Fruit fly (Drosophila melanogaster) whole organism, embryonic: Measurements from ENCODE around the gene fusl.

Experiments
- CG10431 ChIP-seq: fragments of 200-800 bp; sonication (Bioruptor generic); optimal IDR thresholded peaks from 3 replicates; lab custom pipeline; 2018; ENCODE audit warnings: missing biosample characterization, mild to moderate bottlenecking, missing genetic modification characterization
- CG10565 ChIP-seq: fragments of 200-800 bp; sonication (Bioruptor generic); optimal IDR thresholded peaks from 3 replicates; lab custom pipeline; 2016; ENCODE audit warnings: missing biosample characterization, mild to moderate bottlenecking, missing genetic modification characterization
- CG10654 ChIP-seq: fragments of 200-800 bp; sonication (Bioruptor generic); optimal IDR thresholded peaks from 2 replicates; lab custom pipeline; 2016; ENCODE audit warnings: missing biosample characterization, missing genetic modification characterization
- CG12659 ChIP-seq: fragments of 200-800 bp; sonication (Bioruptor generic); optimal IDR thresholded peaks from 3 replicates; lab custom pipeline; 2017; ENCODE audit warnings: mild to moderate bottlenecking, missing biosample characterization, missing genetic modification reagents, missing genetic modification characterization
- CG14710 ChIP-seq: fragments of 200-800 bp; sonication (Bioruptor generic); optimal IDR thresholded peaks from 3 replicates; lab custom pipeline; 2019; ENCODE audit warnings: missing biosample characterization, mild to moderate bottlenecking, missing genetic modification characterization, moderate library complexity
- CG15479 ChIP-seq: fragments of 200-800 bp; sonication (Bioruptor generic); optimal IDR thresholded peaks from 3 replicates; lab custom pipeline; 2019; ENCODE audit warnings: missing biosample characterization, mild to moderate bottlenecking, missing genetic modification characterization, moderate library complexity
- CG17361 ChIP-seq: fragments of 200-800 bp; sonication (Bioruptor generic); IDR thresholded peaks from 3 replicates; pipeline ENCODE4 v1.3.6; 2022; ENCODE audit warnings: missing biosample characterization, missing genetic modification characterization
- CG17802 ChIP-seq: fragments of 200-800 bp; sonication (Bioruptor generic); optimal IDR thresholded peaks from 2 replicates; lab custom pipeline; 2018; ENCODE audit warnings: missing biosample characterization, mild to moderate bottlenecking, missing genetic modification characterization, moderate library complexity
- CG1792 ChIP-seq: fragments of 200-800 bp; sonication (Bioruptor generic); optimal IDR thresholded peaks from 2 replicates; lab custom pipeline; 2016; ENCODE audit warnings: missing biosample characterization, missing genetic modification characterization
- CG18476 ChIP-seq: fragments of 200-800 bp; sonication (Bioruptor generic); optimal IDR thresholded peaks from 2 replicates; lab custom pipeline; 2016; ENCODE audit warnings: missing biosample characterization, mild to moderate bottlenecking, missing genetic modification characterization
- CG18764 ChIP-seq: fragments of 200-800 bp; sonication (Bioruptor generic); optimal IDR thresholded peaks from 3 replicates; lab custom pipeline; 2016; ENCODE audit warnings: missing biosample characterization, missing genetic modification characterization
- CG34376 ChIP-seq: fragments of 200-800 bp; sonication (Bioruptor generic); optimal IDR thresholded peaks from 2 replicates; lab custom pipeline; 2018; ENCODE audit warnings: missing biosample characterization, mild to moderate bottlenecking, missing genetic modification characterization
- CG3838 ChIP-seq: fragments of 200-800 bp; sonication (Bioruptor generic); optimal IDR thresholded peaks from 3 replicates; lab custom pipeline; 2016; ENCODE audit warnings: missing biosample characterization, missing genetic modification characterization
- CG4360 ChIP-seq: fragments of 200-800 bp; sonication (Bioruptor generic); IDR thresholded peaks from 2 replicates; pipeline ENCODE4 v1.3.6; 2022; ENCODE audit warnings: missing biosample characterization, missing genetic modification characterization
- CG6689 ChIP-seq: fragments of 200-800 bp; sonication (Bioruptor generic); IDR thresholded peaks from 2 replicates; pipeline ENCODE4 v1.3.6; 2022; ENCODE audit warnings: missing biosample characterization, missing genetic modification characterization
- CG6813 ChIP-seq: fragments of 200-800 bp; sonication (Bioruptor generic); optimal IDR thresholded peaks from 2 replicates; lab custom pipeline; 2017; ENCODE audit warnings: missing biosample characterization, missing genetic modification characterization, mild to moderate bottlenecking, moderate library complexity, missing genetic modification reagents
- CG8944 ChIP-seq: fragments of 200-800 bp; sonication (Bioruptor generic); optimal IDR thresholded peaks from 3 replicates; lab custom pipeline; 2016; ENCODE audit warnings: missing biosample characterization, missing genetic modification characterization
- Dbx ChIP-seq: fragments of 200-800 bp; sonication (Bioruptor generic); IDR thresholded peaks from 3 replicates; pipeline ENCODE4 v1.3.6; 2022; ENCODE audit warnings: missing biosample characterization, missing genetic modification characterization
- Dek ChIP-seq: fragments of 200-800 bp; sonication (Bioruptor generic); optimal IDR thresholded peaks from 3 replicates; lab custom pipeline; 2019; ENCODE audit warnings: missing biosample characterization, mild to moderate bottlenecking, missing genetic modification characterization, moderate library complexity
- Fer2 ChIP-seq: fragments of 200-800 bp; sonication (Bioruptor generic); optimal IDR thresholded peaks from 2 replicates; lab custom pipeline; 2018; ENCODE audit warnings: missing biosample characterization, mild to moderate bottlenecking, missing genetic modification characterization, moderate library complexity
- GATAe ChIP-seq: fragments of 200-800 bp; sonication (Bioruptor generic); conservative IDR thresholded peaks from 2 replicates; pipeline ENCODE4 v1.3.6; 2022; ENCODE audit warnings: missing biosample characterization, missing genetic modification characterization
- Max ChIP-seq: fragments of 200-800 bp; sonication (Bioruptor generic); optimal IDR thresholded peaks from 2 replicates; lab custom pipeline; 2016; ENCODE audit warnings: missing biosample characterization, mild to moderate bottlenecking, missing genetic modification characterization
- Mes4 ChIP-seq: fragments of 200-800 bp; sonication (Bioruptor generic); optimal IDR thresholded peaks from 2 replicates; lab custom pipeline; 2016; ENCODE audit warnings: missing biosample characterization, missing genetic modification characterization
- Mrtf ChIP-seq: fragments of 200-800 bp; sonication (Bioruptor generic); IDR thresholded peaks from 3 replicates; pipeline ENCODE4 v1.3.6; 2022; ENCODE audit warnings: missing biosample characterization, missing genetic modification characterization
- Neu2 ChIP-seq: fragments of 200-800 bp; sonication (Bioruptor generic); optimal IDR thresholded peaks from 3 replicates; lab custom pipeline; 2016; ENCODE audit warnings: missing biosample characterization, missing genetic modification characterization, borderline replicate concordance
- Scr ChIP-seq: fragments of 200-800 bp; sonication (Bioruptor generic); IDR thresholded peaks from 2 replicates; pipeline ENCODE4 v1.3.6; 2022; ENCODE audit warnings: missing biosample characterization, missing genetic modification characterization; ENCODE audit not compliant: partially characterized antibody
- al ChIP-seq: fragments of 200-800 bp; sonication (Bioruptor generic); IDR thresholded peaks from 2 replicates; pipeline ENCODE4 v1.3.6; 2022; ENCODE audit warnings: missing biosample characterization, missing genetic modification characterization
- amos ChIP-seq: fragments of 200-800 bp; sonication (Bioruptor generic); IDR thresholded peaks from 2 replicates; pipeline ENCODE4 v1.3.6; 2022; ENCODE audit warnings: missing biosample characterization, missing genetic modification characterization; ENCODE audit not compliant: partially characterized antibody
- br ChIP-seq: fragments of >200 bp; optimal IDR thresholded peaks from 2 replicates; lab custom pipeline; 2017
- chif ChIP-seq, 2 experiments: fragments of 200-800 bp; sonication (Bioruptor generic); optimal IDR thresholded peaks; 3 replicates each; lab custom pipeline; 2016; ENCODE audit warnings: missing biosample characterization in 2 of 2, missing genetic modification characterization in 2 of 2
- chn ChIP-seq: fragments of 200-800 bp; sonication (Bioruptor generic); optimal IDR thresholded peaks from 2 replicates; lab custom pipeline; 2016; ENCODE audit warnings: missing biosample characterization, missing genetic modification characterization
- da ChIP-seq: fragments of 200-800 bp; sonication (Bioruptor generic); optimal IDR thresholded peaks from 2 replicates; lab custom pipeline; 2016; ENCODE audit warnings: missing biosample characterization, missing genetic modification characterization
- dan ChIP-seq: fragments of 200-800 bp; sonication (Bioruptor generic); IDR thresholded peaks from 2 replicates; pipeline ENCODE4 v1.3.6; 2022; ENCODE audit warnings: missing biosample characterization, missing genetic modification characterization
- gro ChIP-seq: fragments of 200-800 bp; sonication (Bioruptor generic); optimal IDR thresholded peaks from 2 replicates; lab custom pipeline; 2016; ENCODE audit warnings: missing biosample characterization, missing genetic modification characterization
- gsb ChIP-seq: fragments of 200-800 bp; sonication (Bioruptor generic); IDR thresholded peaks from 2 replicates; pipeline ENCODE4 v1.3.6; 2022; ENCODE audit warnings: missing biosample characterization, missing genetic modification characterization
- her ChIP-seq: fragments of 200-800 bp; sonication (Bioruptor generic); optimal IDR thresholded peaks from 2 replicates; lab custom pipeline; 2016; ENCODE audit warnings: missing biosample characterization, missing genetic modification characterization
- jing ChIP-seq: fragments of 200-800 bp; sonication (Bioruptor generic); optimal IDR thresholded peaks from 2 replicates; lab custom pipeline; 2018; ENCODE audit warnings: missing biosample characterization, mild to moderate bottlenecking, missing genetic modification characterization
- klu ChIP-seq: fragments of 200-800 bp; sonication (Bioruptor generic); IDR thresholded peaks from 2 replicates; pipeline ENCODE4 v1.3.6; 2022; ENCODE audit warnings: missing biosample characterization, missing genetic modification characterization
- lilli ChIP-seq: fragments of 200-800 bp; sonication (Bioruptor generic); optimal IDR thresholded peaks from 3 replicates; lab custom pipeline; 2016; ENCODE audit warnings: missing biosample characterization, missing genetic modification characterization
- maf-S ChIP-seq: fragments of 200-800 bp; sonication (Bioruptor generic); optimal IDR thresholded peaks from 2 replicates; lab custom pipeline; 2016; ENCODE audit warnings: missing biosample characterization, missing genetic modification characterization
- mld ChIP-seq: fragments of 200-800 bp; sonication (Bioruptor generic); IDR thresholded peaks from 3 replicates; pipeline ENCODE4 v1.3.6; 2022; ENCODE audit warnings: missing biosample characterization, missing genetic modification characterization; ENCODE audit not compliant: partially characterized antibody
- psq ChIP-seq: fragments of 200-800 bp; sonication (Bioruptor generic); optimal IDR thresholded peaks from 2 replicates; lab custom pipeline; 2017; ENCODE audit warnings: missing biosample characterization, missing genetic modification characterization
- salm ChIP-seq: fragments of 200-800 bp; sonication (Bioruptor generic); optimal IDR thresholded peaks from 2 replicates; lab custom pipeline; 2018; ENCODE audit warnings: missing biosample characterization, mild to moderate bottlenecking, missing genetic modification characterization
- schlank ChIP-seq: fragments of 200-800 bp; sonication (Bioruptor generic); optimal IDR thresholded peaks from 2 replicates; lab custom pipeline; 2018; ENCODE audit warnings: missing biosample characterization, mild to moderate bottlenecking, missing genetic modification characterization
- slbo ChIP-seq: fragments of 200-800 bp; sonication (Bioruptor generic); IDR thresholded peaks from 2 replicates; pipeline ENCODE4 v1.3.6; 2022; ENCODE audit warnings: missing biosample characterization, missing genetic modification characterization
- sqz ChIP-seq: fragments of 200-800 bp; sonication (Bioruptor generic); optimal IDR thresholded peaks from 3 replicates; lab custom pipeline; 2018; ENCODE audit warnings: missing biosample characterization, mild to moderate bottlenecking, missing genetic modification characterization
- stc ChIP-seq: fragments of 200-800 bp; sonication (Bioruptor generic); IDR thresholded peaks from 2 replicates; pipeline ENCODE4 v1.3.6; 2022; ENCODE audit warnings: missing biosample characterization, missing genetic modification characterization
- stwl ChIP-seq: fragments of 200-800 bp; sonication (Bioruptor generic); optimal IDR thresholded peaks from 3 replicates; lab custom pipeline; 2018; ENCODE audit warnings: missing biosample characterization, mild to moderate bottlenecking, missing genetic modification characterization, moderate library complexity
- tll ChIP-seq, 2 experiments: fragments of 200-800 bp in 1 of 2; fragments of >200 bp in 1 of 2; sonication (Bioruptor generic) in 1 of 2; optimal IDR thresholded peaks; 2 replicates each; lab custom pipeline; 2017 to 2019; ENCODE audit warnings: missing biosample characterization in 2 of 2, missing genetic modification characterization in 2 of 2, mild to moderate bottlenecking in 1 of 2, moderate library complexity in 1 of 2
- trh ChIP-seq: fragments of 200-800 bp; sonication (Bioruptor generic); optimal IDR thresholded peaks from 2 replicates; lab custom pipeline; 2016; ENCODE audit warnings: missing biosample characterization, missing genetic modification characterization
- zf30C ChIP-seq: fragments of 200-800 bp; sonication (Bioruptor generic); optimal IDR thresholded peaks from 3 replicates; lab custom pipeline; 2018; ENCODE audit warnings: missing biosample characterization, mild to moderate bottlenecking, missing genetic modification characterization

Gene fusl

DNA sequence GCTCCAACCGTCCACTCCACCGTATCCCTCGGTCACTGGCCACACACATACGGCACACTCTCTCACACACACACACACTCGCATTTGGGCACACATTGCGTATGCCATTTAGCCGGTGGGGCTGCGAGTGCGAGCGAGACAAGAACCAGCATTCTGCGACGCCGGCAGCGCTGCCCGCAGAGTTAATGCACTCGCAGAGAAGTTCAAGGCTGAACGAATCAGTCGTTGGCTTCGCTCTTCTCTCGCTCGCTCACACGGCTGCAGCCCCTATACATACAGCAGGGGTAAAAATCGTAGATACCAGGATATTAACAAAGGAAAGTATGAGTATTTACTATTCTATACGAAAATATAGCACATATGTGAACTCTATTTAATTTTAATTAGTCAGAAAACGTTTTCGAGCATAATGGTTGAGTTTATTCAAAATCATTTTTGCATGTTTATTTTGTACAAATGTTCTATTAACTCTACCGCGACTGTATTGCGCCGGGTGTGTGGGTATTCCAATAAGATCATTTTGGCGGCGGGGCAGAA, 44.8 kb downstream of the fusl start (continued):
- peak; percentile 25 for TF ChIP-seq stwl (tag; lab: Kevin White, UChicago)
- TF ChIP-seq CG10431, result peak; percentile 74
- peak; percentile 27 for TF ChIP-seq maf-S (GFP tag; lab: Kevin White, UChicago)
- peak; percentile 40 for TF ChIP-seq jing (GFP tag; lab: Kevin White, UChicago)
- TF ChIP-seq amos (GFP tag; lab: Robert Waterston, UW), result no peak
- no peak for TF ChIP-seq GATAe (GFP tag; lab: Robert Waterston, UW)
- TF ChIP-seq al (GFP tag; lab: Robert Waterston, UW), result no peak
- peak; percentile 35 for TF ChIP-seq salm (tag; lab: Kevin White, UChicago)
- TF ChIP-seq zf30C, result no peak
- peak in 1 of 2 experiments; percentile 22 for TF ChIP-seq tll (GFP tag; optimal IDR thresholded peaks at IDR 0.05; lab: Kevin White, UChicago)
- TF ChIP-seq CG17802 (tag; lab: Kevin White, UChicago), result peak; percentile 47
- peak; percentile 61; the same call in 1 of the 2 replicates for TF ChIP-seq stc (GFP tag; lab: Robert Waterston, UW)
- no peak for TF ChIP-seq Dbx (GFP tag; lab: Robert Waterston, UW)
- TF ChIP-seq CG4360, result no peak
- peak; percentile 74 for TF ChIP-seq chif (GFP tag; optimal IDR thresholded peaks at IDR 0.05; lab: Kevin White, UChicago)
- no peak for TF ChIP-seq br (lab: Kevin White, UChicago)
- TF ChIP-seq CG1792 (GFP tag; lab: Kevin White, UChicago), result no peak
- TF ChIP-seq Max (GFP tag; lab: Kevin White, UChicago), result peak; percentile 48
- no peak for TF ChIP-seq dan (GFP tag; lab: Robert Waterston, UW)
- no peak for TF ChIP-seq psq
- peak; percentile 44 for TF ChIP-seq chn (GFP tag; lab: Kevin White, UChicago)
- TF ChIP-seq CG12659 (GFP tag; lab: Kevin White, UChicago), result peak; percentile 60
- no peak for TF ChIP-seq CG34376
- no peak; the same call in 1 of the 2 replicates for TF ChIP-seq klu
- TF ChIP-seq gro (GFP tag; lab: Kevin White, UChicago), result peak; percentile 34
- TF ChIP-seq schlank (tag; lab: Kevin White, UChicago), result no peak
- peak; percentile 62 for TF ChIP-seq Mes4 (GFP tag; lab: Kevin White, UChicago)
- TF ChIP-seq CG6813 (GFP tag; lab: Kevin White, UChicago), result peak; percentile 64
- no peak for TF ChIP-seq gsb
- TF ChIP-seq da (GFP tag; lab: Kevin White, UChicago), result no peak
- peak; percentile 61 for TF ChIP-seq CG18476
- peak; percentile 53; the same call in 1 of the 2 replicates for TF ChIP-seq slbo (GFP tag; lab: Robert Waterston, UW)
- TF ChIP-seq Neu2, result no peak
- TF ChIP-seq mld, result no peak
- no peak for TF ChIP-seq Scr (GFP tag; lab: Robert Waterston, UW)
- peak; percentile 20 for TF ChIP-seq CG15479 (GFP tag; lab: Kevin White, UChicago)
- TF ChIP-seq CG17361, result peak; percentile 71
- no peak for TF ChIP-seq her (GFP tag; lab: Kevin White, UChicago)
- TF ChIP-seq trh (GFP tag; lab: Kevin White, UChicago), result no peak
- TF ChIP-seq CG10654 (GFP tag; lab: Kevin White, UChicago), result peak; percentile 45
- TF ChIP-seq CG14710 (tag; lab: Kevin White, UChicago), result peak; percentile 87
- peak; percentile 27 for TF ChIP-seq CG8944 (GFP tag; lab: Kevin White, UChicago)
- peak; percentile 44 for TF ChIP-seq CG18764 (GFP tag; lab: Kevin White, UChicago)
- TF ChIP-seq lilli (GFP tag; lab: Kevin White, UChicago), result peak; percentile 61
- peak; percentile 16 for TF ChIP-seq CG10565 (GFP tag; lab: Kevin White, UChicago)
- peak; percentile 81 for TF ChIP-seq CG6689
- TF ChIP-seq sqz (GFP tag; lab: Kevin White, UChicago), result peak; percentile 62
- TF ChIP-seq Dek (tag; lab: Kevin White, UChicago), result peak; percentile 21
- no peak for TF ChIP-seq Fer2
- TF ChIP-seq CG3838 (GFP tag; lab: Kevin White, UChicago), result no peak
- peak; percentile 31; the same call in 1 of the 3 replicates for TF ChIP-seq Mrtf (GFP tag; lab: Robert Waterston, UW)
